Fruit fly (Drosophila melanogaster) whole organism: Measurements from ENCODE around the gene Ero1L.

Source experiments
- psq ChIP-seq: fragments of >200 bp; optimal IDR thresholded peaks from 2 replicates; lab custom pipeline; 2017
- usp ChIP-seq: fragments of >200 bp; optimal IDR thresholded peaks from 2 replicates; lab custom pipeline; 2017; ENCODE audit warnings: missing biosample characterization, missing genetic modification characterization, mixed read lengths

DNA sequence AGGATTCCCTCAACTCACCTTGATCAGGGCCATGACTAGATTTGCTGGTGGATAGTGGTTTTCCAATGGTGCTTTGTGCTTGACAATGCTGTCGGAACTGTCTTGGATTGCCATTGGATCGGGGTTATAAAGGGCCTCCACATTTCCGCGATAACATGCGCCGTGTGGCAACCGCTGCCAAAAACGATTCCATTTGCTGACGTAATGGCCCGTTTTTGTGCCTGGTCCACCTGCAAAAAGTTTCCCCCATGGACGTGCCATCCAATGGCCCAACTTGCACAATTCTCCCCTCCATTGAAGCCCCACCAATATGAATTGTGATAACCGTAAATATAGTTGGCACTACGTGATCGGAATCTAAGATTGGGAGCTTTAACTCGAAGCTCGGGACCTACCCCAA is 41.2 kb downstream of the Ero1L start, which contains the start of gene Cpr64Ab:
- no peak for TF ChIP-seq psq (lab: Kevin White, UChicago)
- TF ChIP-seq usp (GFP tag; lab: Kevin White, UChicago): no peak
